Fruit fly (Drosophila melanogaster) ovary, adult (tissue): Measurements from ENCODE around the gene CG43312.

Source experiments
- CG17801 ChIP-seq: fragments of 200-800 bp; optimal IDR thresholded peaks from 2 replicates; lab custom pipeline; 2019; ENCODE audit warnings: missing biosample characterization, mild to moderate bottlenecking, missing genetic modification characterization, moderate library complexity; ENCODE audit not compliant: partially characterized antibody

Gene CG43312

DNA sequence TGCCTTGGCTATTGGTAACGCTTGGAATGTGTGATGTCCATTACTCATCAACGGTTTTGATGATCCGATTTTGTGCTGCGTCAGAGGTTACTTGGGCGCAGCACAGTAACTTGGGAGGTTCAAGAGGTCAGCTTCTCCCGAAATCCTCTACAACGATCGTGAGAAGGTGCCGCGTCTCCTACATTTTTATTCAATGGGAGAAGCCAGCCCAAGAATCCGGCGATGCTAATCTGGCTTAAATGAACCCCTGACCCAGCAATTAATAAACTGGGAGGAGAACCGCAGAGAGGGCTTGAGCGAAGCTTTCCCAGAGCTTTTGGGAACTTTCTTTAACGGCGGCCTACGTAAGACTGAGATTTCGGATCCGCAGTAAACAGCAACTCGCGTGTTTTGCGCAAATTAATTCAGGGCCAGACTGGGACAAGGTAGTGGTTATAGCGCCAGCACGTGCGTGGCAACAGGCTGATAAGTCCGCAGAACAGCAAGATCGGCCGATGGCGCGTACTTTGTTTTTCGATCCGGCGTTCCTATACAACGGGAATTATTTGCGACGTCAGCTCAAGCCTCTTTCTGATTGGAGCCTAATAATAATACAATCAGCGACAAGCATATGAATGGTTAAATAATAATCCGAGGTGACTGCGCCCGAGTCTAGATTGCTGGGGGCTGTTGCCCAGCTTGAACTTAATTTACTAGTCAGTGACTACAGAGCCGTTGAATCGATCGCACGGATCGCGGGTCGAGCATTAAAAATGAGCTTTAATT, 27.1 kb upstream of the CG43312 start, which contains the start of gene CG11425:
Gene CG11425 (plus strand): TSS at position 715 of the 765 bp plus-strand sequence.
- no peak for TF ChIP-seq CG17801 (GFP tag; lab: Kevin White, UChicago)

dm6 chr3L:22483452-22483851, 17.9 kb upstream of the CG43312 start:
- no peak for TF ChIP-seq CG17801 (GFP tag; lab: Kevin White, UChicago)

- TF ChIP-seq CG17801 (GFP tag; lab: Kevin White, UChicago), result no peak
These were observed 3.8 kb upstream of the CG43312 start for dm6 chr3L:22497594-22497993.

- TF ChIP-seq CG17801 (GFP tag; lab: Kevin White, UChicago), result no peak
These were observed 2.3 kb downstream of the CG43312 start, which contains the start of gene CG43331 for dm6 chr3L:22503730-22504129. TSS of gene CG43331 (minus strand) at chr3L:22503830.

- no peak for TF ChIP-seq CG17801 (GFP tag; lab: Kevin White, UChicago)
These were observed 2.9 kb downstream of the CG43312 start, which contains the start of gene CG43330 for dm6 chr3L:22504323-22504722. TSS of gene CG43330 (minus strand) at chr3L:22504423.

DNA sequence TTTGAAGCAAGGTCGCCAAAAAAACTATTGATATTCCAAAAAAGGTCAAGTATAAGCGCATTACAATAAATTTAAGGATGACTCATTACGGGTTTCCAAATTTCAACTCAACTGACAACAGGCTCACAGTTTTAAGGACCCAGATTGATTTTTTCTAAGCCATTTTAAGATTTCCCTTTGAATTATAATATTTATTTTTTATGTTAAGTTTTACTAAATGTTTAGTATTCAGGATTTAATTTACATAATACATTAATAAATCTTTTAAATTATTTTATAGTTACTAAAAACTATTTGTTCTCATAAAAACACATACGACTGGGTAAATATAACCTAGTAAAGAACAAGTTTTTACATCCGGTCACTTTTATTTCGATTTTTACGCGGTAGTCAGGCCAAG, 3.7 kb downstream of the CG43312 start, which contains the start of gene CG43329:
Gene CG43329 (minus strand): TSS at position 101 of the 400 bp plus-strand sequence.
- TF ChIP-seq CG17801 (GFP tag; lab: Kevin White, UChicago), result no peak

dm6 chr3L:22520017-22520416, 18.6 kb downstream of the CG43312 start:
- no peak for TF ChIP-seq CG17801 (GFP tag; lab: Kevin White, UChicago)

dm6 chr3L:22548137-22548536, 46.7 kb downstream of the CG43312 start, which contains the start of gene CG11404:
TSS of gene CG11404 (plus strand) at chr3L:22548437.
- no peak for TF ChIP-seq CG17801 (GFP tag; lab: Kevin White, UChicago)

DNA sequence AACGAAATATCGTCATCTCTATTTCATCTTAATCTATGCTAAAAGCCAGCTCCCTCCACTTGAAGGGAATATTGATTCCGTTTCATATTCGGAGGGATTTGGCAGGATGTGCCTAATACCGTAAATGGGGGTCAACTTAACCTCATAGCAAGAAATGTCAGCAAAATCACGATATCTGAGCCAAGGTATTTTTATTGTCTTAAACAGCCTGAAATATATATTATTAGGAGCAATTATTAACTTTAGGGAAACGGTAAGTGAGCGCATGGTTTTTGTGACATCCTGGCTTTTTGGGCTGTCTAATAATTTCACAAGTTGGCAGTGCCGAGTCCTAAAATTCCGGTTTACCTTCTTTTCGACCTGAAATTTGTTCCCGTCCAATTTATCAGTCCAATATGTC, 48.5 kb downstream of the CG43312 start, which contains the start of gene Trxr2:
Gene Trxr2 (plus strand): TSS at position 301 of the 400 bp plus-strand sequence.
- TF ChIP-seq CG17801 (GFP tag; lab: Kevin White, UChicago), result no peak
